Fruit fly (Drosophila melanogaster): ENCODE results near the gene Ir25a.

The Ir25a gene

dm6 chr2L:4807953-4808604 lies 27.0 kb downstream of the Ir25a start:
- no peak for TF ChIP-seq salr (GFP tag; optimal IDR thresholded peaks at IDR 0.05)
- TF ChIP-seq CG7368 (GFP tag; optimal IDR thresholded peaks at IDR 0.05), result no peak
- peak; percentile 21 for TF ChIP-seq CG6854 (GFP tag; optimal IDR thresholded peaks at IDR 0.05)
- TF ChIP-seq CG8632 (GFP tag; optimal IDR thresholded peaks at IDR 0.05), result no peak
- no peak for TF ChIP-seq Hr4 (GFP tag; optimal IDR thresholded peaks at IDR 0.05)
- no peak for TF ChIP-seq Eip75B (GFP tag; optimal IDR thresholded peaks at IDR 0.05)
- peak; percentile 34 for TF ChIP-seq CG6808 (GFP tag; optimal IDR thresholded peaks at IDR 0.05)
- TF ChIP-seq CG16779 (tag; optimal IDR thresholded peaks at IDR 0.05), result no peak
- no peak for TF ChIP-seq cyc (GFP tag; optimal IDR thresholded peaks at IDR 0.05)
- TF ChIP-seq fd85E (GFP tag; optimal IDR thresholded peaks at IDR 0.05), result no peak
- no peak for TF ChIP-seq Hr38 (GFP tag; optimal IDR thresholded peaks at IDR 0.05)
- no peak for TF ChIP-seq achi (GFP tag; optimal IDR thresholded peaks at IDR 0.05)
- peak; percentile 20 for TF ChIP-seq net (GFP tag; optimal IDR thresholded peaks at IDR 0.05)
- no peak for TF ChIP-seq acj6 (GFP tag; optimal IDR thresholded peaks at IDR 0.05)
- no peak for TF ChIP-seq Eip93F (GFP tag; optimal IDR thresholded peaks at IDR 0.05)
- peak; percentile 78 for TF ChIP-seq dsx (GFP tag; optimal IDR thresholded peaks at IDR 0.05; ENCODE audit: poor library complexity, severe bottlenecking)
- TF ChIP-seq CG10669 (GFP tag; optimal IDR thresholded peaks at IDR 0.05), result no peak
- no peak for TF ChIP-seq CG11294 (GFP tag; IDR thresholded peaks at IDR 0.05)
- TF ChIP-seq CG11762 (GFP tag; optimal IDR thresholded peaks at IDR 0.05; ENCODE audit: insufficient read depth), result no peak
- TF ChIP-seq Hr39 (GFP tag; optimal IDR thresholded peaks at IDR 0.05), result no peak
- no peak for TF ChIP-seq CG8119 (GFP tag; IDR thresholded peaks at IDR 0.05)
- TF ChIP-seq Sox15 (GFP tag; optimal IDR thresholded peaks at IDR 0.05), result no peak
- TF ChIP-seq CG6163 (GFP tag; IDR thresholded peaks at IDR 0.05), result peak; percentile 49
- TF ChIP-seq Ets21C (GFP tag; optimal IDR thresholded peaks at IDR 0.05), result no peak
- no peak for TF ChIP-seq dac (GFP tag; optimal IDR thresholded peaks at IDR 0.05)
- TF ChIP-seq Smox (GFP tag; optimal IDR thresholded peaks at IDR 0.05), result no peak
- peak; percentile 9 for TF ChIP-seq Sox102F (GFP tag; optimal IDR thresholded peaks at IDR 0.05)
- TF ChIP-seq ss (GFP tag; optimal IDR thresholded peaks at IDR 0.05), result peak; percentile 18 to 36
- no peak for TF ChIP-seq Ets96B (tag; optimal IDR thresholded peaks at IDR 0.05)
- TF ChIP-seq CG3919 (GFP tag; optimal IDR thresholded peaks at IDR 0.05), result no peak
- TF ChIP-seq CG32006 (GFP tag; optimal IDR thresholded peaks at IDR 0.05), result no peak
- no peak for TF ChIP-seq vri (GFP tag; optimal IDR thresholded peaks at IDR 0.05)
- TF ChIP-seq CG3032 (tag; optimal IDR thresholded peaks at IDR 0.05), result no peak
- TF ChIP-seq CG11902 (GFP tag; optimal IDR thresholded peaks at IDR 0.05), result no peak
- no peak for TF ChIP-seq Sox14 (GFP tag; optimal IDR thresholded peaks at IDR 0.05)
- peak; percentile 55 for TF ChIP-seq Eip78C (GFP tag)
- no peak for TF ChIP-seq Lpt (GFP tag; optimal IDR thresholded peaks at IDR 0.05)
- TF ChIP-seq CG31627 (GFP tag; optimal IDR thresholded peaks at IDR 0.05), result no peak
- TF ChIP-seq CG4318 (GFP tag; optimal IDR thresholded peaks at IDR 0.05), result no peak
- TF ChIP-seq lz (GFP tag; optimal IDR thresholded peaks at IDR 0.05), result no peak
- TF ChIP-seq Met (GFP tag; optimal IDR thresholded peaks at IDR 0.05), result no peak
- no peak for TF ChIP-seq CG6792 (GFP tag; optimal IDR thresholded peaks at IDR 0.05)
- TF ChIP-seq esn (GFP tag; optimal IDR thresholded peaks at IDR 0.05), result no peak
- TF ChIP-seq Gug (GFP tag; IDR thresholded peaks at IDR 0.05), result no peak
- TF ChIP-seq fkh (GFP tag; optimal IDR thresholded peaks at IDR 0.05), result no peak
- no peak for TF ChIP-seq svp (GFP tag)
- TF ChIP-seq OdsH (GFP tag; optimal IDR thresholded peaks at IDR 0.05), result no peak
- no peak for TF ChIP-seq CG10631 (GFP tag; optimal IDR thresholded peaks at IDR 0.05)
- no peak for TF ChIP-seq CG34406 (GFP tag; optimal IDR thresholded peaks at IDR 0.05)
- TF ChIP-seq CG8319 (GFP tag; optimal IDR thresholded peaks at IDR 0.05), result no peak
- TF ChIP-seq CG1621 (tag; optimal IDR thresholded peaks at IDR 0.05), result peak; percentile 10
- TF ChIP-seq fd59A (GFP tag; optimal IDR thresholded peaks at IDR 0.05), result no peak

Data from whole organism, prepupa.